Worm (Caenorhabditis elegans) whole organism, L4 larva: ENCODE results near the gene tsp-13.

Experiments used
- F10B5.3 ChIP-seq: sonication (generic microtip); optimal IDR thresholded peaks from 2 replicates; lab custom pipeline; 2016; ENCODE audit warnings: mild to moderate bottlenecking, missing genetic modification characterization, missing compliant biosample characterization
- R02D3.7 ChIP-seq: fragments of 150-350 bp; sonication (generic microtip); optimal IDR thresholded peaks from 3 replicates; lab custom pipeline; 2014; ENCODE audit warnings: missing biosample characterization, missing genetic modification characterization
- T20F7.1 ChIP-seq: fragments of 200-800 bp; sonication (Bioruptor generic); optimal IDR thresholded peaks from 2 replicates; lab custom pipeline; 2018; ENCODE audit warnings: mild to moderate bottlenecking, missing genetic modification characterization, missing compliant biosample characterization
- T26A8.4 ChIP-seq: fragments of 200-800 bp; sonication (Bioruptor generic); IDR thresholded peaks from 2 replicates; pipeline ENCODE4 v1.3.6; 2022; ENCODE audit warnings: missing genetic modification characterization, missing compliant biosample characterization
- Y105C5A.15 ChIP-seq: fragments of 200-800 bp; sonication (Bioruptor generic); IDR thresholded peaks from 2 replicates; pipeline ENCODE4 v1.3.6; 2022; ENCODE audit warnings: missing genetic modification characterization, missing compliant biosample characterization
- Y48G9A.11 ChIP-seq: fragments of 200-800 bp; sonication (Bioruptor generic); IDR thresholded peaks from 2 replicates; pipeline ENCODE4 v1.3.6; 2022; ENCODE audit warnings: missing genetic modification reagents, missing genetic modification characterization, missing compliant biosample characterization
- ZK546.5 ChIP-seq, 2 experiments: sonication (generic microtip); optimal IDR thresholded peaks; 2 replicates each; lab custom pipeline; 2017; ENCODE audit warnings: missing biosample characterization in 2 of 2, missing genetic modification characterization in 2 of 2
- aha-1 ChIP-seq: fragments of 150-350 bp; peaks from one replicate; lab custom pipeline; 2014; ENCODE audit warnings: missing biosample characterization, missing genetic modification characterization
- ama-1 ChIP-seq: fragments of 150-350 bp; optimal IDR thresholded peaks from 2 replicates; lab custom pipeline; 2014; ENCODE audit warnings: inconsistent platforms, mixed read lengths
- ceh-20 ChIP-seq: fragments of 200-800 bp; sonication (Bioruptor generic); IDR thresholded peaks from 2 replicates; pipeline ENCODE4 v1.3.6; 2022; ENCODE audit warnings: missing genetic modification reagents, missing genetic modification characterization, missing compliant biosample characterization
- ces-1 ChIP-seq: fragments of 150-350 bp; sonication (generic microtip); optimal IDR thresholded peaks from 4 replicates; lab custom pipeline; 2014; ENCODE audit warnings: missing biosample characterization, missing genetic modification reagents, missing genetic modification characterization
- ctbp-1 ChIP-seq: fragments of 200-800 bp; sonication (Bioruptor generic); IDR thresholded peaks from 2 replicates; pipeline ENCODE4 v1.3.6; 2022; ENCODE audit warnings: missing genetic modification reagents, missing genetic modification characterization, missing compliant biosample characterization
- daf-19 ChIP-seq: fragments of 200-800 bp; sonication (Bioruptor generic); conservative IDR thresholded peaks from 2 replicates; pipeline ENCODE4 v1.3.6; 2022; ENCODE audit warnings: missing genetic modification characterization, missing compliant biosample characterization
- dmd-8 ChIP-seq: fragments of 200-800 bp; sonication (Bioruptor generic); IDR thresholded peaks from 2 replicates; pipeline ENCODE4 v1.3.6; 2022; ENCODE audit warnings: missing genetic modification characterization, missing compliant biosample characterization
- dpl-1 ChIP-seq: fragments of 150-350 bp; optimal IDR thresholded peaks from 2 replicates; lab custom pipeline; 2014; ENCODE audit warnings: missing biosample characterization, missing genetic modification reagents, missing genetic modification characterization
- duxl-1 ChIP-seq: sonication (generic microtip); optimal IDR thresholded peaks from 2 replicates; lab custom pipeline; 2016; ENCODE audit warnings: mild to moderate bottlenecking, missing genetic modification characterization, moderate library complexity, missing compliant biosample characterization; ENCODE audit not compliant: poor library complexity
- dve-1 ChIP-seq: sonication (generic microtip); optimal IDR thresholded peaks from 2 replicates; lab custom pipeline; 2017; ENCODE audit warnings: antibody characterized with exemption, mild to moderate bottlenecking, missing genetic modification characterization, missing compliant biosample characterization; ENCODE audit not compliant: insufficient read depth
- fos-1 ChIP-seq: fragments of 150-350 bp; optimal IDR thresholded peaks from 2 replicates; lab custom pipeline; 2014; ENCODE audit warnings: missing biosample characterization, missing genetic modification characterization
- hif-1 ChIP-seq, 2 experiments: sonication (generic microtip); optimal IDR thresholded peaks; 2 replicates each; lab custom pipeline; 2016 to 2017; ENCODE audit warnings: missing compliant biosample characterization in 2 of 2, missing genetic modification characterization in 2 of 2, missing genetic modification reagents in 2 of 2, missing genotype in 2 of 2, mild to moderate bottlenecking in 1 of 2
- hmg-1.1 ChIP-seq: fragments of 200-800 bp; sonication (Bioruptor generic); IDR thresholded peaks from 2 replicates; pipeline ENCODE4 v1.3.6; 2022; ENCODE audit warnings: missing genetic modification reagents, missing genetic modification characterization, missing compliant biosample characterization
- lin-13 ChIP-seq: fragments of 150-350 bp; optimal IDR thresholded peaks from 2 replicates; lab custom pipeline; 2014; ENCODE audit warnings: missing biosample characterization, missing genetic modification reagents, missing genetic modification characterization
- lin-15B ChIP-seq: fragments of 150-350 bp; sonication (generic microtip); optimal IDR thresholded peaks from 3 replicates; lab custom pipeline; 2014; ENCODE audit warnings: missing biosample characterization, missing genetic modification characterization
- lsy-2 ChIP-seq, 2 experiments: fragments of 150-350 bp in 1 of 2; sonication (generic microtip) in 1 of 2; optimal IDR thresholded peaks; 2 replicates each; lab custom pipeline; 2014 to 2017; ENCODE audit warnings: missing biosample characterization in 2 of 2, missing genetic modification characterization in 2 of 2
- mdl-1 ChIP-seq, 2 experiments: fragments of 150-350 bp in 1 of 2; sonication (generic microtip) in 1 of 2; optimal IDR thresholded peaks; 2 replicates each; lab custom pipeline; 2014 to 2017; ENCODE audit warnings: missing biosample characterization in 2 of 2, missing genetic modification characterization in 2 of 2
- mdt-29 ChIP-seq: fragments of 200-800 bp; sonication (Bioruptor generic); IDR thresholded peaks from 2 replicates; pipeline ENCODE4 v1.3.6; 2022; ENCODE audit warnings: missing genetic modification reagents, missing genetic modification characterization, missing compliant biosample characterization
- mep-1 ChIP-seq: fragments of 150-350 bp; sonication (generic microtip); optimal IDR thresholded peaks from 3 replicates; lab custom pipeline; 2014; ENCODE audit warnings: missing biosample characterization, missing genetic modification characterization
- mes-2 ChIP-seq: sonication (generic microtip); optimal IDR thresholded peaks from 2 replicates; lab custom pipeline; 2016; ENCODE audit warnings: missing genotype, mild to moderate bottlenecking, missing genetic modification characterization, missing compliant biosample characterization; ENCODE audit not compliant: poor library complexity, severe bottlenecking
- nhr-10 ChIP-seq: fragments of 150-350 bp; optimal IDR thresholded peaks from 2 replicates; lab custom pipeline; 2014; ENCODE audit warnings: missing biosample characterization, missing genetic modification characterization
- nhr-11 ChIP-seq: fragments of 150-350 bp; optimal IDR thresholded peaks from 2 replicates; lab custom pipeline; 2014; ENCODE audit warnings: missing biosample characterization, missing genetic modification characterization
- nhr-41 ChIP-seq: fragments of 200-800 bp; sonication (Bioruptor generic); IDR thresholded peaks from 2 replicates; pipeline ENCODE4 v1.3.6; 2022; ENCODE audit warnings: missing genetic modification reagents, missing genetic modification characterization, missing compliant biosample characterization
- rbr-2 ChIP-seq: sonication (generic microtip); optimal IDR thresholded peaks from 2 replicates; lab custom pipeline; 2016; ENCODE audit warnings: missing genotype, missing genetic modification characterization, missing compliant biosample characterization
- snpc-4 ChIP-seq: fragments of 150-350 bp; optimal IDR thresholded peaks from 2 replicates; lab custom pipeline; 2014; ENCODE audit warnings: missing biosample characterization, missing genetic modification characterization
- spr-1 ChIP-seq: sonication (generic microtip); optimal IDR thresholded peaks from 2 replicates; lab custom pipeline; 2016; ENCODE audit warnings: mild to moderate bottlenecking, missing genetic modification characterization, missing compliant biosample characterization
- spr-3 ChIP-seq: fragments of 200-800 bp; sonication (Bioruptor generic); optimal IDR thresholded peaks from 2 replicates; lab custom pipeline; 2018; ENCODE audit warnings: mild to moderate bottlenecking, missing genetic modification characterization, missing compliant biosample characterization
- unc-62 ChIP-seq, 3 experiments: fragments of 150-350 bp in 1 of 3; sonication (generic microtip); optimal IDR thresholded peaks in 2 of 3; peaks in 1 of 3; 1 replicate in 1 of 3; 2 replicates in 2 of 3; lab custom pipeline; 2014 to 2017; ENCODE audit warnings: missing biosample characterization in 3 of 3, missing genetic modification characterization in 3 of 3, missing genetic modification reagents in 3 of 3, missing genotype in 1 of 3
- ztf-7 ChIP-seq: fragments of 150-350 bp; optimal IDR thresholded peaks from 2 replicates; lab custom pipeline; 2014; ENCODE audit warnings: missing biosample characterization, missing genetic modification characterization

The tsp-13 gene

ce11 chrV:19178896-19179295, 25.0 kb downstream of the tsp-13 start:
- no peak for TF ChIP-seq lin-15B (tag; lab: Kevin White, UChicago)
- TF ChIP-seq unc-62 (GFP tag; optimal IDR thresholded peaks at IDR 0.05 in 1 of 2; lab: Kevin White, UChicago): no peak
- TF ChIP-seq unc-62 (tag; optimal IDR thresholded peaks at IDR 0.05; lab: Kevin White, UChicago): no peak
- no peak for TF ChIP-seq mdl-1 (tag; optimal IDR thresholded peaks at IDR 0.05; lab: Kevin White, UChicago)
- no peak for TF ChIP-seq hmg-1.1 (GFP tag; lab: Robert Waterston, UW)
- TF ChIP-seq lin-13 (GFP tag; lab: Kevin White, UChicago): no peak
- no peak for TF ChIP-seq ctbp-1 (GFP tag; lab: Robert Waterston, UW)
- TF ChIP-seq T26A8.4 (GFP tag; lab: Robert Waterston, UW): no peak
- no peak for TF ChIP-seq dmd-8
- TF ChIP-seq ZK546.5 (tag; optimal IDR thresholded peaks at IDR 0.05; lab: Kevin White, UChicago): no peak
- no peak for TF ChIP-seq nhr-41

DNA sequence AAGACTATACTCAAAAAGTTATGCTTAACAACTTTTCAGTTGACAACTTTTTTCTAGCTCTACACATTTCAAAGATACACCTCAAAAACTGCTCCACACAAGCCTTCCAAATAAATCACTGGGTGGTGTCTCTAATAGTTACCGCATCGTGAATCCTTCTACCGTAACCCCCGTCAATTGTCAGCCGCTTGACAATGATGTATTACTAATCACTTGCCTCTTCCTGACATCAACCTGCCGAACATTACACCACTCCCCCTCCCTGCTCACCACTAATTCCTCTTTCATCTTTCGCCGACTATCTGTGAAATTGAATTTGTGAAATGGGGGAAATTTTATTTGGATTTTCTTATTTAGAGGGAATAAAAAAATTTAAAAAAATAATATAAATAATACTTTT, 27.8 kb downstream of the tsp-13 start:
- TF ChIP-seq mes-2 (tag; lab: Kevin White, UChicago): no peak
- no peak for TF ChIP-seq spr-1 (tag; lab: Kevin White, UChicago)
- TF ChIP-seq snpc-4 (tag; lab: Kevin White, UChicago): no peak
- no peak for TF ChIP-seq fos-1 (tag; lab: Kevin White, UChicago)
- TF ChIP-seq spr-3 (GFP tag; lab: Kevin White, UChicago): no peak
- TF ChIP-seq ama-1: no peak
- TF ChIP-seq mep-1 (tag; lab: Kevin White, UChicago): no peak
- no peak for TF ChIP-seq hif-1 (tag; optimal IDR thresholded peaks at IDR 0.05; lab: Kevin White, UChicago)
- no peak for TF ChIP-seq aha-1
- no peak for TF ChIP-seq duxl-1
- TF ChIP-seq lsy-2 (tag; optimal IDR thresholded peaks at IDR 0.05; lab: Kevin White, UChicago): no peak
- TF ChIP-seq ceh-20: no peak

ce11 chrV:19189963-19190597, 36.2 kb downstream of the tsp-13 start, which contains the start of the genes Y39B6A.3 and pph-5:
Gene Y39B6A.3 (minus strand): TSS chrV:19190013.
Gene pph-5 (plus strand): TSS chrV:19190547.
- TF ChIP-seq R02D3.7 (peak; percentile 94), rbr-2 (peak; percentile 35), daf-19 (GFP tag; lab: Robert Waterston, UW) (no peak), dpl-1 (GFP tag; lab: Kevin White, UChicago) (peak; percentile 37), nhr-10 (tag; lab: Kevin White, UChicago) (no peak), lsy-2 (tag; optimal IDR thresholded peaks at IDR 0.05; lab: Kevin White, UChicago) (peak in 1 of 2 experiments; percentile 42), T20F7.1 (peak; percentile 100), dve-1 (tag; lab: Kevin White, UChicago) (peak; percentile 19), nhr-11 (tag; lab: Kevin White, UChicago) (peak; percentile 14), Y105C5A.15 (GFP tag; lab: Robert Waterston, UW) (no peak), Y48G9A.11 (GFP tag; lab: Robert Waterston, UW) (peak; percentile 99), ces-1 (GFP tag; lab: Kevin White, UChicago) (no peak), F10B5.3 (tag; lab: Kevin White, UChicago) (no peak), mes-2 (tag; lab: Kevin White, UChicago) (peak; percentile 48), mdt-29 (GFP tag; lab: Robert Waterston, UW) (no peak), hmg-1.1 (GFP tag; lab: Robert Waterston, UW) (0 out of 2 replicates have a peak, but pooled peaks have one; percentile 26), mep-1 (tag; lab: Kevin White, UChicago) (peak; percentile 48), aha-1 (peak; percentile 24), ztf-7 (tag; lab: Kevin White, UChicago) (no peak)
